Worm (Caenorhabditis elegans): ENCODE data around the gene M88.3.
A peak's percentile ranks its signal among the peaks of the same experiment; 100 is the strongest.

Gene M88.3

ce11 chrIII:4544959-4545358, at the start of gene M88.3:
TSS of gene M88.3 (minus strand) at chrIII:4545059.
- TF ChIP-seq lin-39 (tag; optimal IDR thresholded peaks at IDR 0.05) (no peak), nfya-1 (tag; optimal IDR thresholded peaks at IDR 0.05; ENCODE audit: insufficient read depth) (no peak), nhr-43 (tag; optimal IDR thresholded peaks at IDR 0.05; ENCODE audit: poor library complexity, severe bottlenecking) (no peak), lin-15B (tag; optimal IDR thresholded peaks at IDR 0.05) (no peak), elt-2 (tag; optimal IDR thresholded peaks at IDR 0.05) (no peak), nhr-67 (tag; optimal IDR thresholded peaks at IDR 0.05) (no peak), elt-3 (tag; optimal IDR thresholded peaks at IDR 0.05) (no peak), eor-1 (tag; optimal IDR thresholded peaks at IDR 0.05) (no peak), ceh-82 (tag; optimal IDR thresholded peaks at IDR 0.05) (no peak), hmg-11 (tag; optimal IDR thresholded peaks at IDR 0.05) (no peak), ztf-4 (tag; optimal IDR thresholded peaks at IDR 0.05) (no peak), nhr-77 (tag; optimal IDR thresholded peaks at IDR 0.05) (no peak), fkh-10 (GFP tag; optimal IDR thresholded peaks at IDR 0.05) (no peak), daf-12 (tag; optimal IDR thresholded peaks at IDR 0.05) (no peak), lsy-12 (tag; optimal IDR thresholded peaks at IDR 0.05) (no peak), nhr-76 (tag; optimal IDR thresholded peaks at IDR 0.05) (no peak), aly-2 (tag; optimal IDR thresholded peaks at IDR 0.05) (no peak)

- TF ChIP-seq nhr-76 (tag; optimal IDR thresholded peaks at IDR 0.05) (no peak), egl-5 (tag; optimal IDR thresholded peaks at IDR 0.05) (no peak), ama-1 (optimal IDR thresholded peaks at IDR 0.05) (no peak)
Measured at ce11 chrIII:4594324-4594723, 49.5 kb upstream of the M88.3 start, which contains the start of gene apc-11. TSS of gene apc-11 (minus strand) at chrIII:4594424.

- no peak for TF ChIP-seq snpc-4 (tag; optimal IDR thresholded peaks at IDR 0.05)
Measured at ce11 chrIII:4593098-4593697, 48.3 kb upstream of the M88.3 start, which contains the start of gene erh-2. TSS of gene erh-2 (plus strand) at chrIII:4593231.

DNA sequence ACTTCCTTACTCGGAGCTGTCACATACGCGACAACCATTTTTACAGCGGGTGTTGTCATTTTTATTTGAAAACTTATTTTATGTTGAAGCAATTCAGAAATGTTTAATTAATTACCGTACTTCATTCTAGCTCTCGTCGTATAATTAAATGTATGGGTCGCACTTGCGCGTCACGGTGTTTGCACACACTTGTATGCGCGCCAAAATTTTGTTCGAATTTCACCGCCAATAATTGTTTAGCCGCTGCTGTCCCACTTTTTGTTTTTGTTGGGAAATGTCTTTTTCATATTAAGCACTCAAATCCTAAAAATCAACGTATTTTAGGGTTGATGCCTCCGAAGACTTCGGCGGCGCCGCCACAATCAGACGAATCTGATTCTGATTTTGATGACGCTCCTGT, 42.3 kb upstream of the M88.3 start, which contains the start of the genes F35G12.7 and smc-4:
Gene F35G12.7 (minus strand): TSS at position 154 of the 400 bp plus-strand sequence.
Gene smc-4 (plus strand): TSS at position 325 of the 400 bp plus-strand sequence.
- TF ChIP-seq elt-2 (tag; optimal IDR thresholded peaks at IDR 0.05) (peak; percentile 25), pha-4 (tag; optimal IDR thresholded peaks at IDR 0.05) (peak; percentile 73), lin-39 (tag; optimal IDR thresholded peaks at IDR 0.05) (no peak), aly-2 (tag; optimal IDR thresholded peaks at IDR 0.05) (no peak), ceh-28 (tag; optimal IDR thresholded peaks at IDR 0.05) (peak; percentile 9), unc-39 (tag; optimal IDR thresholded peaks at IDR 0.05) (no peak), lin-15B (tag; optimal IDR thresholded peaks at IDR 0.05) (peak; percentile 26), nhr-25 (tag; optimal IDR thresholded peaks at IDR 0.05) (peak; percentile 32), nfya-1 (tag; optimal IDR thresholded peaks at IDR 0.05; ENCODE audit: insufficient read depth) (peak; percentile 90), nhr-23 (tag; optimal IDR thresholded peaks at IDR 0.05) (peak; percentile 73)

- TF ChIP-seq nfya-1 (tag; optimal IDR thresholded peaks at IDR 0.05; ENCODE audit: insufficient read depth) (peak; percentile 97), ceh-28 (tag; optimal IDR thresholded peaks at IDR 0.05) (no peak), nhr-25 (tag; optimal IDR thresholded peaks at IDR 0.05) (no peak)
Measured at ce11 chrIII:4584068-4584566, 39.3 kb upstream of the M88.3 start, which contains the start of gene F35G12.5. TSS of gene F35G12.5 (plus strand) at chrIII:4584118.

DNA sequence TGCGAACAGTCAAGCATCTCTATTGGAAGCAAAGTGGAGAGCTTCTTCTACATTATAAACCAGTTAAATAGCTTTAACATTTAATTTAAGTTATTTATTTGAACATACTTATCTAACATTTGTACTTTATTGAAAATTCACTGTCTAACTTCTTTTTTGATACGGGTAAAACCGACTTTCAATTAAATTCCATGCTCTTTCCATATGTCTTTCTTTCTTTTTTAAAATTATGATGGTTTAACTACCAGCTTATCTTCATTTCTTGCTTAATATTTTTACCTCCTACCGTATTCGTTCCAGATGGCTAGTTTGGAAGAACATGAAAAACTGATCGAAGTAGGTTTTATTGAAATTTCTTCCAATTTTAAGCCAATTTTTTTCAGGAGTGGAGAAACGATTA, 36.6 kb upstream of the M88.3 start, which contains the start of gene F35G12.12:
Gene F35G12.12 (plus strand): TSS at position 301 of the 400 bp plus-strand sequence.
- TF ChIP-seq ceh-16 (tag; optimal IDR thresholded peaks at IDR 0.05) (no peak), egl-27 (tag; optimal IDR thresholded peaks at IDR 0.05) (no peak), nhr-23 (tag; optimal IDR thresholded peaks at IDR 0.05) (no peak), aly-2 (tag; optimal IDR thresholded peaks at IDR 0.05) (no peak), fkh-10 (GFP tag; optimal IDR thresholded peaks at IDR 0.05) (no peak), lin-39 (tag; optimal IDR thresholded peaks at IDR 0.05) (no peak), ceh-82 (tag; optimal IDR thresholded peaks at IDR 0.05) (no peak), pha-4 (tag; optimal IDR thresholded peaks at IDR 0.05) (no peak), snpc-4 (tag; optimal IDR thresholded peaks at IDR 0.05) (no peak), ZK546.5 (tag; optimal IDR thresholded peaks at IDR 0.05) (no peak), nhr-25 (tag; optimal IDR thresholded peaks at IDR 0.05) (no peak), ceh-28 (tag; optimal IDR thresholded peaks at IDR 0.05) (no peak), R02D3.7 (tag; optimal IDR thresholded peaks at IDR 0.05) (no peak), nhr-28 (tag; optimal IDR thresholded peaks at IDR 0.05) (no peak), fos-1 (tag; optimal IDR thresholded peaks at IDR 0.05) (no peak), mdl-1 (tag; optimal IDR thresholded peaks at IDR 0.05) (no peak), lin-15B (tag; optimal IDR thresholded peaks at IDR 0.05) (no peak)

Data from whole organism, L3 larva.